Fruit fly (Drosophila melanogaster) whole organism, embryonic: Measurements from ENCODE around the gene trk.

ENCODE experiments used
- Abd-B ChIP-seq: fragments of 200-800 bp; sonication (Bioruptor generic); optimal IDR thresholded peaks from 2 replicates; lab custom pipeline; 2018; ENCODE audit warnings: missing biosample characterization, mild to moderate bottlenecking, missing genetic modification characterization, moderate library complexity
- CG10209 ChIP-seq: fragments of 200-800 bp; sonication (Bioruptor generic); optimal IDR thresholded peaks from 3 replicates; lab custom pipeline; 2017; ENCODE audit warnings: missing biosample characterization, mild to moderate bottlenecking, missing genetic modification characterization, missing genetic modification reagents
- CG10267 ChIP-seq: fragments of 200-800 bp; sonication (Bioruptor generic); optimal IDR thresholded peaks from 2 replicates; lab custom pipeline; 2018; ENCODE audit warnings: missing biosample characterization, mild to moderate bottlenecking, missing genetic modification characterization, moderate library complexity
- CG10274 ChIP-seq: fragments of 200-800 bp; sonication (Bioruptor generic); optimal IDR thresholded peaks from 3 replicates; lab custom pipeline; 2017; ENCODE audit warnings: missing biosample characterization, mild to moderate bottlenecking, missing genetic modification characterization
- CG1233 ChIP-seq: fragments of 200-800 bp; sonication (Bioruptor generic); optimal IDR thresholded peaks from 4 replicates; lab custom pipeline; 2018; ENCODE audit warnings: missing biosample characterization, mild to moderate bottlenecking, missing genetic modification characterization
- CG12659 ChIP-seq: fragments of 200-800 bp; sonication (Bioruptor generic); optimal IDR thresholded peaks from 3 replicates; lab custom pipeline; 2017; ENCODE audit warnings: mild to moderate bottlenecking, missing biosample characterization, missing genetic modification reagents, missing genetic modification characterization
- CG1602 ChIP-seq: fragments of 200-800 bp; sonication (Bioruptor generic); optimal IDR thresholded peaks from 3 replicates; lab custom pipeline; 2016; ENCODE audit warnings: missing biosample characterization, missing genetic modification characterization
- CG17328 ChIP-seq: fragments of 200-800 bp; sonication (Bioruptor generic); IDR thresholded peaks from 2 replicates; pipeline ENCODE4 v1.3.6; 2022; ENCODE audit warnings: missing biosample characterization, missing genetic modification characterization
- CG2120 ChIP-seq: fragments of 200-800 bp; sonication (Bioruptor generic); optimal IDR thresholded peaks from 3 replicates; lab custom pipeline; 2016; ENCODE audit warnings: missing biosample characterization, missing genetic modification characterization
- CG2129 ChIP-seq: fragments of 200-800 bp; sonication (Bioruptor generic); IDR thresholded peaks from 2 replicates; pipeline ENCODE4 v1.3.6; 2022; ENCODE audit warnings: missing biosample characterization, missing genetic modification characterization; ENCODE audit not compliant: partially characterized antibody
- CG31388 ChIP-seq: fragments of 200-800 bp; sonication (Bioruptor generic); optimal IDR thresholded peaks from 2 replicates; lab custom pipeline; 2016; ENCODE audit warnings: missing biosample characterization, missing genetic modification characterization
- CG4617 ChIP-seq: fragments of 200-800 bp; sonication (Bioruptor generic); optimal IDR thresholded peaks from 3 replicates; lab custom pipeline; 2016; ENCODE audit warnings: missing biosample characterization, missing genetic modification characterization, borderline replicate concordance
- CG4820 ChIP-seq: fragments of 200-800 bp; sonication (Bioruptor generic); optimal IDR thresholded peaks from 3 replicates; lab custom pipeline; 2016; ENCODE audit warnings: missing biosample characterization, missing genetic modification characterization
- CG5180 ChIP-seq: fragments of 200-800 bp; sonication (Bioruptor generic); optimal IDR thresholded peaks from 3 replicates; lab custom pipeline; 2017; ENCODE audit warnings: missing biosample characterization, missing genetic modification characterization, mild to moderate bottlenecking, moderate library complexity, missing genetic modification reagents
- CG9876 ChIP-seq: fragments of 200-800 bp; sonication (Bioruptor generic); optimal IDR thresholded peaks from 2 replicates; lab custom pipeline; 2016; ENCODE audit warnings: missing biosample characterization, missing genetic modification characterization
- Dek ChIP-seq: fragments of 200-800 bp; sonication (Bioruptor generic); optimal IDR thresholded peaks from 3 replicates; lab custom pipeline; 2019; ENCODE audit warnings: missing biosample characterization, mild to moderate bottlenecking, missing genetic modification characterization, moderate library complexity
- Drgx ChIP-seq: fragments of 200-800 bp; sonication (Bioruptor generic); IDR thresholded peaks from 2 replicates; pipeline ENCODE4 v1.3.6; 2022; ENCODE audit warnings: missing biosample characterization, missing genetic modification characterization
- ERR ChIP-seq: fragments of 200-800 bp; sonication (Bioruptor generic); optimal IDR thresholded peaks from 2 replicates; lab custom pipeline; 2016; ENCODE audit warnings: missing biosample characterization, missing genetic modification characterization
- Fer1 ChIP-seq: fragments of 200-800 bp; sonication (Bioruptor generic); optimal IDR thresholded peaks from 2 replicates; lab custom pipeline; 2017; ENCODE audit warnings: missing biosample characterization, mild to moderate bottlenecking, missing genetic modification characterization
- Fer2 ChIP-seq: fragments of 200-800 bp; sonication (Bioruptor generic); optimal IDR thresholded peaks from 2 replicates; lab custom pipeline; 2018; ENCODE audit warnings: missing biosample characterization, mild to moderate bottlenecking, missing genetic modification characterization, moderate library complexity
- GATAe ChIP-seq: fragments of 200-800 bp; sonication (Bioruptor generic); conservative IDR thresholded peaks from 2 replicates; pipeline ENCODE4 v1.3.6; 2022; ENCODE audit warnings: missing biosample characterization, missing genetic modification characterization
- Lhr ChIP-seq: fragments of 200-800 bp; sonication (Bioruptor generic); optimal IDR thresholded peaks from 3 replicates; lab custom pipeline; 2017; ENCODE audit warnings: mild to moderate bottlenecking, missing biosample characterization, missing genetic modification reagents, missing genetic modification characterization
- Optix ChIP-seq: fragments of 200-800 bp; sonication (Bioruptor generic); IDR thresholded peaks from 3 replicates; pipeline ENCODE4 v1.3.6; 2022; ENCODE audit warnings: missing biosample characterization, missing genetic modification characterization
- Ptx1 ChIP-seq: fragments of 200-800 bp; sonication (Bioruptor generic); IDR thresholded peaks from 2 replicates; pipeline ENCODE4 v1.3.6; 2022; ENCODE audit warnings: missing biosample characterization, missing genetic modification characterization
- Sin3A ChIP-seq: fragments of >200 bp; optimal IDR thresholded peaks from 2 replicates; lab custom pipeline; 2018
- Ssrp ChIP-seq: fragments of 200-800 bp; sonication (Bioruptor generic); optimal IDR thresholded peaks from 2 replicates; lab custom pipeline; 2018; ENCODE audit warnings: missing biosample characterization, mild to moderate bottlenecking, missing genetic modification characterization, moderate library complexity
- abd-A ChIP-seq: fragments of 200-800 bp; sonication (Bioruptor generic); optimal IDR thresholded peaks from 3 replicates; lab custom pipeline; 2019; ENCODE audit warnings: missing biosample characterization, mild to moderate bottlenecking, missing genetic modification characterization, moderate library complexity
- ac ChIP-seq: fragments of 200-800 bp; sonication (Bioruptor generic); optimal IDR thresholded peaks from 3 replicates; lab custom pipeline; 2017; ENCODE audit warnings: missing biosample characterization, mild to moderate bottlenecking, missing genetic modification characterization
- bab2 ChIP-seq: fragments of 200-800 bp; sonication (Bioruptor generic); optimal IDR thresholded peaks from 2 replicates; lab custom pipeline; 2016; ENCODE audit warnings: missing biosample characterization, missing genetic modification characterization
- bcd ChIP-seq: fragments of 200-800 bp; sonication (Bioruptor generic); optimal IDR thresholded peaks from 2 replicates; lab custom pipeline; 2017; ENCODE audit warnings: missing biosample characterization, mild to moderate bottlenecking, missing genetic modification characterization
- corto ChIP-seq: fragments of 200-800 bp; sonication (Bioruptor generic); optimal IDR thresholded peaks from 2 replicates; lab custom pipeline; 2016; ENCODE audit warnings: missing biosample characterization, mild to moderate bottlenecking, missing genetic modification characterization, moderate library complexity
- danr ChIP-seq: fragments of 200-800 bp; sonication (Bioruptor generic); IDR thresholded peaks from 2 replicates; pipeline ENCODE4 v1.3.6; 2022; ENCODE audit warnings: missing biosample characterization, missing genetic modification characterization
- dati ChIP-seq: fragments of 200-800 bp; sonication (Bioruptor generic); IDR thresholded peaks from 2 replicates; pipeline ENCODE4 v1.3.6; 2022; ENCODE audit warnings: missing biosample characterization, missing genetic modification characterization
- fd64A ChIP-seq: fragments of 200-800 bp; sonication (Bioruptor generic); optimal IDR thresholded peaks from 3 replicates; lab custom pipeline; 2018; ENCODE audit warnings: missing biosample characterization, mild to moderate bottlenecking, missing genetic modification characterization
- h ChIP-seq: fragments of >200 bp; optimal IDR thresholded peaks from 2 replicates; lab custom pipeline; 2017
- lab ChIP-seq: fragments of 200-800 bp; sonication (Bioruptor generic); optimal IDR thresholded peaks from 3 replicates; lab custom pipeline; 2017; ENCODE audit warnings: missing biosample characterization, missing genetic modification characterization, mild to moderate bottlenecking, moderate library complexity, missing genetic modification reagents
- luna ChIP-seq: fragments of 200-800 bp; sonication (Bioruptor generic); optimal IDR thresholded peaks from 2 replicates; lab custom pipeline; 2016; ENCODE audit warnings: missing biosample characterization, missing genetic modification characterization
- maf-S ChIP-seq: fragments of 200-800 bp; sonication (Bioruptor generic); optimal IDR thresholded peaks from 2 replicates; lab custom pipeline; 2016; ENCODE audit warnings: missing biosample characterization, missing genetic modification characterization
- onecut ChIP-seq: fragments of 200-800 bp; sonication (Bioruptor generic); IDR thresholded peaks from 2 replicates; pipeline ENCODE4 v1.3.6; 2022; ENCODE audit warnings: missing biosample characterization, missing genetic modification characterization
- org-1 ChIP-seq: fragments of 200-800 bp; sonication (Bioruptor generic); optimal IDR thresholded peaks from 2 replicates; lab custom pipeline; 2017; ENCODE audit warnings: missing biosample characterization, missing genetic modification characterization
- pan ChIP-seq, 4 experiments: fragments of >200 bp in 3 of 4; fragments of 200-800 bp in 1 of 4; sonication (Bioruptor generic) in 1 of 4; optimal IDR thresholded peaks in 3 of 4; IDR thresholded peaks in 1 of 4; 2 replicates each; pipeline versions ENCODE4 v1.3.6 to Lab custom; 2017 to 2022; ENCODE audit warnings: missing biosample characterization in 2 of 4, missing genetic modification characterization in 2 of 4, mixed read lengths in 1 of 4
- prd ChIP-seq, 3 experiments: fragments of >200 bp in 2 of 3; fragments of 200-800 bp in 1 of 3; sonication (Bioruptor generic) in 1 of 3; optimal IDR thresholded peaks in 2 of 3; IDR thresholded peaks in 1 of 3; 2 replicates in 2 of 3; 3 replicates in 1 of 3; pipeline versions ENCODE4 v1.3.6 to Lab custom; 2017 to 2022; ENCODE audit warnings: missing biosample characterization in 1 of 3, missing genetic modification characterization in 1 of 3
- repo ChIP-seq: fragments of 200-800 bp; sonication (Bioruptor generic); optimal IDR thresholded peaks from 2 replicates; lab custom pipeline; 2016; ENCODE audit warnings: missing biosample characterization, missing genetic modification characterization
- schlank ChIP-seq: fragments of 200-800 bp; sonication (Bioruptor generic); optimal IDR thresholded peaks from 2 replicates; lab custom pipeline; 2018; ENCODE audit warnings: missing biosample characterization, mild to moderate bottlenecking, missing genetic modification characterization
- sna ChIP-seq: fragments of 200-800 bp; sonication (Bioruptor generic); IDR thresholded peaks from 2 replicates; pipeline ENCODE4 v1.3.6; 2022; ENCODE audit warnings: missing biosample characterization, missing genetic modification characterization; ENCODE audit not compliant: partially characterized antibody
- sr ChIP-seq: fragments of 200-800 bp; sonication (Bioruptor generic); IDR thresholded peaks from 3 replicates; pipeline ENCODE4 v1.3.6; 2022; ENCODE audit warnings: missing biosample characterization, missing genetic modification characterization
- ttk ChIP-seq: fragments of 200-800 bp; sonication (Bioruptor generic); IDR thresholded peaks from 2 replicates; pipeline ENCODE4 v2.1.2; 2022; ENCODE audit warnings: missing biosample characterization, missing genetic modification characterization

The trk gene

DNA sequence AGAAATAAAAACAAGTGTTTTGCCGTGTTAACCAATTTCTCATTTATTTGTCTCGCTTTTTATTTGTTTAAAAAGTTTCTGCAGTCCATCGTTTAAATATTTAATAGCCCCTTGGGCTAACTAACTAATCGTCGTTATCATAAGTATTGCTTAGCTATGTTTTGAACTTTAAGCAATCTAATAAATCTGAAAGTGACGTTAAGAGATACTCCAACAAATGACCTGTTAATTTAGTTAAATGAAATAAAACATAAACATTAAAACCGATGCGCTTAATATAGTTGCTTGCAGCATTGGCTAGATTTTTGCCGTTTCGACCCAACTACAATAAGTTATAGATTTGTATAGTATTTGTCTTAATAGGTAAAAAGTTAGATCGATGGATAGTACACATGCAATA is 10.3 kb downstream of the trk start:
- no peak for TF ChIP-seq ac
- no peak for TF ChIP-seq abd-A (tag; lab: Kevin White, UChicago)
- no peak for TF ChIP-seq Sin3A (lab: Kevin White, UChicago)
- TF ChIP-seq CG9876 (GFP tag; lab: Kevin White, UChicago), result no peak
- TF ChIP-seq sna (GFP tag; lab: Robert Waterston, UW), result no peak
- TF ChIP-seq Abd-B, result no peak
- no peak for TF ChIP-seq Drgx
- TF ChIP-seq CG1233 (GFP tag; lab: Kevin White, UChicago), result no peak
- no peak for TF ChIP-seq org-1 (GFP tag; lab: Kevin White, UChicago)
- no peak for TF ChIP-seq Fer2
- TF ChIP-seq h (lab: Kevin White, UChicago), result no peak

DNA sequence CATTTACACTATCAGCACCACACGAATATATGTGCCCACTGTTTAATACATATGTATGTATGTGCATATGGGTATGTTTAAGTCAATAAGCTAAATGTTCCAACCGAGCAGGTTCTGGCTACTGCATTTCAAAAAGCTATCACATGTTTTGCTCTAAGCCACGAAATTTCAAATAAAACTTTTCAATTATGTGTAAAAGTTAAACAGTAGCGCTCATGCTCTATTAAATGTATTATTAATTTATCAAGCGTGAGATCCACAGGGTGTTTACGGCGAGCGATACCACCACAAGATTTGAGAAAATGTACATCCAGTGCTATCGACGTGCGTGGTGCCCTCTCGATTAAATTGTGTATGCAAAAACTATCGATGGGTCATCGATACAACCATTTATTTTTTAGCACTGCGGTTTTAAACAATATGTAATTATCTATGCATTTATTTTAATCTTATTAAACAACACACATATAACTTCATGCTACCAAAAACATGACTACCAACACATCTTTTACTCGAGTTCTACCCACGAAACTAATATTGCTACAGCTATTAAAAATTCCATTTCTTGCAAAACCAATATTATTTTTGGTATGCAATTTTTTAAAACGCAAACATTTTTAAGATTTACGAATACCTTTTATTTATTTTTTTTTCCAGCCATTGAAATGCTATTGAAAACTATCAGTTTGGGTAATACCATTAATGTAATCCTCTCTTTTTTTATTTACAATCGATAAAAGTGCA is 11.2 kb downstream of the trk start, which contains the start of gene Pten:
Gene Pten, minus strand, starts transcription at position 300 of the 744 bp plus-strand sequence.
- peak; percentile 64 for TF ChIP-seq CG1602 (GFP tag; lab: Kevin White, UChicago)
- no peak for TF ChIP-seq Optix (GFP tag; lab: Robert Waterston, UW)
- TF ChIP-seq CG2129 (GFP tag; lab: Robert Waterston, UW), result peak; percentile 73
- peak; percentile 70 for TF ChIP-seq CG4617 (GFP tag; lab: Kevin White, UChicago)
- TF ChIP-seq org-1 (GFP tag; lab: Kevin White, UChicago), result no peak
- no peak for TF ChIP-seq ttk
- peak; percentile 61 for TF ChIP-seq bab2 (GFP tag; lab: Kevin White, UChicago)
- TF ChIP-seq Fer1 (GFP tag; lab: Kevin White, UChicago), result peak; percentile 55
- TF ChIP-seq GATAe (GFP tag; lab: Robert Waterston, UW), result no peak
- no peak for TF ChIP-seq CG5180 (GFP tag; lab: Kevin White, UChicago)
- peak; percentile 12 for TF ChIP-seq corto (GFP tag; lab: Kevin White, UChicago)
- TF ChIP-seq danr (GFP tag; lab: Robert Waterston, UW), result no peak
- TF ChIP-seq CG2120, result peak; percentile 37
- TF ChIP-seq luna (GFP tag; lab: Kevin White, UChicago), result peak; percentile 45
- TF ChIP-seq lab (GFP tag; lab: Kevin White, UChicago), result no peak
- TF ChIP-seq onecut (GFP tag; lab: Robert Waterston, UW), result no peak; the same call in 1 of the 2 replicates
- TF ChIP-seq CG31388 (GFP tag; lab: Kevin White, UChicago), result no peak
- peak; percentile 76 for TF ChIP-seq CG4820 (GFP tag; lab: Kevin White, UChicago)
- TF ChIP-seq fd64A (GFP tag; lab: Kevin White, UChicago), result no peak
- TF ChIP-seq schlank (tag; lab: Kevin White, UChicago), result no peak
- no peak for TF ChIP-seq pan (optimal IDR thresholded peaks at IDR 0.05; lab: Kevin White, UChicago)
- TF ChIP-seq pan (GFP tag; optimal IDR thresholded peaks at IDR 0.05 in 1 of 2, IDR thresholded peaks at IDR 0.05 in 1 of 2), result peak in 1 of 2 experiments; percentile 79
- TF ChIP-seq maf-S (GFP tag; lab: Kevin White, UChicago), result peak; percentile 64
- TF ChIP-seq CG10267 (tag; lab: Kevin White, UChicago), result peak; percentile 76
- no peak for TF ChIP-seq Ptx1
- TF ChIP-seq CG17328 (GFP tag; lab: Robert Waterston, UW), result peak; percentile 44; the same call in 1 of the 2 replicates
- TF ChIP-seq repo (GFP tag; lab: Kevin White, UChicago), result peak; percentile 42
- no peak for TF ChIP-seq dati (GFP tag; lab: Robert Waterston, UW)
- TF ChIP-seq prd (optimal IDR thresholded peaks at IDR 0.05; lab: Kevin White, UChicago), result no peak
- TF ChIP-seq prd (GFP tag; IDR thresholded peaks at IDR 0.05; lab: Robert Waterston, UW), result peak; percentile 70; the same call in 1 of the 3 replicates
- peak; percentile 9 for TF ChIP-seq ERR (GFP tag; lab: Kevin White, UChicago)
- TF ChIP-seq CG12659, result peak; percentile 82
- TF ChIP-seq CG10209, result no peak
- no peak for TF ChIP-seq Dek (tag; lab: Kevin White, UChicago)
- TF ChIP-seq CG10274 (GFP tag; lab: Kevin White, UChicago), result peak; percentile 28
- TF ChIP-seq Ssrp (tag; lab: Kevin White, UChicago), result peak; percentile 71
- TF ChIP-seq bcd (GFP tag; lab: Kevin White, UChicago), result no peak
- no peak for TF ChIP-seq Abd-B
- TF ChIP-seq Lhr, result peak; percentile 39
- TF ChIP-seq sr (GFP tag; lab: Robert Waterston, UW), result no peak
